Fruit fly (Drosophila melanogaster) whole organism, embryonic: ENCODE measurements around the gene CG13912.

Experiments used
- CG1024 ChIP-seq: fragments of 200-800 bp; sonication (Bioruptor generic); IDR thresholded peaks from 2 replicates; pipeline ENCODE4 v1.3.6; 2022; ENCODE audit warnings: missing biosample characterization, missing genetic modification characterization
- CG11696 ChIP-seq: fragments of 200-800 bp; sonication (Bioruptor generic); IDR thresholded peaks from 2 replicates; pipeline ENCODE4 v1.3.6; 2022; ENCODE audit warnings: missing biosample characterization, missing genetic modification characterization
- CG12299 ChIP-seq: fragments of 200-800 bp; sonication (Bioruptor generic); optimal IDR thresholded peaks from 2 replicates; lab custom pipeline; 2018; ENCODE audit warnings: missing biosample characterization, mild to moderate bottlenecking, missing genetic modification characterization
- CG12391 ChIP-seq: fragments of 200-800 bp; sonication (Bioruptor generic); optimal IDR thresholded peaks from 3 replicates; lab custom pipeline; 2018; ENCODE audit warnings: missing biosample characterization, mild to moderate bottlenecking, missing genetic modification characterization, moderate library complexity
- CG14667 ChIP-seq: fragments of 200-800 bp; sonication (Bioruptor generic); IDR thresholded peaks from 2 replicates; pipeline ENCODE4 v1.3.6; 2022; ENCODE audit warnings: missing biosample characterization, missing genetic modification characterization
- CG14965 ChIP-seq: fragments of 200-800 bp; sonication (Bioruptor generic); optimal IDR thresholded peaks from 2 replicates; lab custom pipeline; 2016; ENCODE audit warnings: missing biosample characterization, missing genetic modification characterization, borderline replicate concordance
- CG15011 ChIP-seq: fragments of 200-800 bp; sonication (Bioruptor generic); optimal IDR thresholded peaks from 3 replicates; lab custom pipeline; 2018; ENCODE audit warnings: missing biosample characterization, mild to moderate bottlenecking, missing genetic modification characterization
- CG16779 ChIP-seq: fragments of 200-800 bp; sonication (Bioruptor generic); IDR thresholded peaks from 2 replicates; pipeline ENCODE4 v1.3.6; 2022; ENCODE audit warnings: missing biosample characterization, missing genetic modification characterization
- CG17359 ChIP-seq: fragments of 200-800 bp; sonication (Bioruptor generic); optimal IDR thresholded peaks from 3 replicates; lab custom pipeline; 2018; ENCODE audit warnings: missing biosample characterization, mild to moderate bottlenecking, missing genetic modification characterization, moderate library complexity
- CG18011 ChIP-seq: fragments of 200-800 bp; sonication (Bioruptor generic); optimal IDR thresholded peaks from 2 replicates; lab custom pipeline; 2017; ENCODE audit warnings: missing biosample characterization, missing genetic modification characterization, mild to moderate bottlenecking, moderate library complexity, missing genotype
- CG18619 ChIP-seq: fragments of 200-800 bp; sonication (Bioruptor generic); optimal IDR thresholded peaks from 3 replicates; lab custom pipeline; 2017; ENCODE audit warnings: missing biosample characterization, mild to moderate bottlenecking, missing genetic modification characterization
- CG3163 ChIP-seq: fragments of 200-800 bp; sonication (Bioruptor generic); optimal IDR thresholded peaks from 3 replicates; lab custom pipeline; 2016; ENCODE audit warnings: missing biosample characterization, missing genetic modification characterization
- CG3838 ChIP-seq: fragments of 200-800 bp; sonication (Bioruptor generic); optimal IDR thresholded peaks from 3 replicates; lab custom pipeline; 2016; ENCODE audit warnings: missing biosample characterization, missing genetic modification characterization
- CG5180 ChIP-seq: fragments of 200-800 bp; sonication (Bioruptor generic); optimal IDR thresholded peaks from 3 replicates; lab custom pipeline; 2017; ENCODE audit warnings: missing biosample characterization, missing genetic modification characterization, mild to moderate bottlenecking, moderate library complexity, missing genetic modification reagents
- CG6175 ChIP-seq: fragments of 200-800 bp; sonication (Bioruptor generic); IDR thresholded peaks from 3 replicates; pipeline ENCODE4 v1.3.6; 2022; ENCODE audit warnings: missing biosample characterization, missing genetic modification characterization
- CG6683 ChIP-seq: fragments of 200-800 bp; sonication (Bioruptor generic); optimal IDR thresholded peaks from 2 replicates; lab custom pipeline; 2017; ENCODE audit warnings: missing biosample characterization, mild to moderate bottlenecking, missing genetic modification characterization, missing genetic modification reagents
- CG6791 ChIP-seq: fragments of 200-800 bp; sonication (Bioruptor generic); IDR thresholded peaks from 3 replicates; pipeline ENCODE4 v1.3.6; 2022; ENCODE audit warnings: missing biosample characterization, missing genetic modification characterization; ENCODE audit not compliant: partially characterized antibody
- CG7271 ChIP-seq: fragments of 200-800 bp; sonication (Bioruptor generic); optimal IDR thresholded peaks from 2 replicates; lab custom pipeline; 2018; ENCODE audit warnings: missing biosample characterization, mild to moderate bottlenecking, missing genetic modification characterization, moderate library complexity
- CG7556 ChIP-seq: fragments of 200-800 bp; sonication (Bioruptor generic); optimal IDR thresholded peaks from 2 replicates; lab custom pipeline; 2017; ENCODE audit warnings: missing biosample characterization, mild to moderate bottlenecking, missing genetic modification characterization
- CG7987 ChIP-seq: fragments of 200-800 bp; sonication (Bioruptor generic); optimal IDR thresholded peaks from 2 replicates; lab custom pipeline; 2018; ENCODE audit warnings: missing biosample characterization, mild to moderate bottlenecking, missing genetic modification characterization, moderate library complexity
- CG8765 ChIP-seq: fragments of 200-800 bp; sonication (Bioruptor generic); IDR thresholded peaks from 2 replicates; pipeline ENCODE4 v1.3.6; 2022; ENCODE audit warnings: missing biosample characterization, missing genetic modification characterization
- CG9215 ChIP-seq: fragments of 200-800 bp; sonication (Bioruptor generic); IDR thresholded peaks from 2 replicates; pipeline ENCODE4 v1.3.6; 2022; ENCODE audit warnings: missing biosample characterization, missing genetic modification characterization
- Chrac-16 ChIP-seq: fragments of 200-800 bp; sonication (Bioruptor generic); optimal IDR thresholded peaks from 3 replicates; lab custom pipeline; 2016; ENCODE audit warnings: missing biosample characterization, missing genetic modification characterization
- HmgD ChIP-seq: fragments of 200-800 bp; sonication (Bioruptor generic); optimal IDR thresholded peaks from 3 replicates; lab custom pipeline; 2016; ENCODE audit warnings: missing biosample characterization, missing genetic modification characterization
- Lpt ChIP-seq: fragments of >200 bp; optimal IDR thresholded peaks from 2 replicates; lab custom pipeline; 2018; ENCODE audit warnings: missing biosample characterization, missing genetic modification characterization
- MTF-1 ChIP-seq: fragments of 200-800 bp; sonication (Bioruptor generic); optimal IDR thresholded peaks from 2 replicates; lab custom pipeline; 2018; ENCODE audit warnings: missing biosample characterization, mild to moderate bottlenecking, missing genetic modification characterization, borderline replicate concordance
- Oaz ChIP-seq: fragments of 200-800 bp; sonication (Bioruptor generic); IDR thresholded peaks from 2 replicates; pipeline ENCODE4 v1.3.6; 2022; ENCODE audit warnings: missing biosample characterization, missing genetic modification characterization
- Xbp1 ChIP-seq: fragments of 200-800 bp; sonication (Bioruptor generic); optimal IDR thresholded peaks from 3 replicates; lab custom pipeline; 2016; ENCODE audit warnings: missing biosample characterization, mild to moderate bottlenecking, missing genetic modification characterization
- amos ChIP-seq: fragments of 200-800 bp; sonication (Bioruptor generic); IDR thresholded peaks from 2 replicates; pipeline ENCODE4 v1.3.6; 2022; ENCODE audit warnings: missing biosample characterization, missing genetic modification characterization; ENCODE audit not compliant: partially characterized antibody
- ara ChIP-seq: fragments of 200-800 bp; sonication (Bioruptor generic); IDR thresholded peaks from 2 replicates; pipeline ENCODE4 v1.3.6; 2022; ENCODE audit warnings: missing biosample characterization, missing genetic modification characterization
- chinmo ChIP-seq: fragments of 200-800 bp; sonication (Bioruptor generic); IDR thresholded peaks from 4 replicates; pipeline ENCODE4 v1.3.6; 2022; ENCODE audit warnings: missing biosample characterization, missing genetic modification characterization; ENCODE audit not compliant: partially characterized antibody
- crc ChIP-seq: fragments of 200-800 bp; sonication (Bioruptor generic); optimal IDR thresholded peaks from 2 replicates; lab custom pipeline; 2016; ENCODE audit warnings: missing biosample characterization, missing genetic modification characterization
- dm ChIP-seq: fragments of 200-800 bp; sonication (Bioruptor generic); optimal IDR thresholded peaks from 3 replicates; lab custom pipeline; 2016; ENCODE audit warnings: missing biosample characterization, missing genetic modification characterization
- dmrt11E ChIP-seq: fragments of 200-800 bp; sonication (Bioruptor generic); optimal IDR thresholded peaks from 3 replicates; lab custom pipeline; 2018; ENCODE audit warnings: missing biosample characterization, mild to moderate bottlenecking, missing genetic modification characterization, moderate library complexity
- eyg ChIP-seq: fragments of 200-800 bp; sonication (Bioruptor generic); optimal IDR thresholded peaks from 3 replicates; lab custom pipeline; 2016; ENCODE audit warnings: missing biosample characterization, missing genetic modification characterization
- fru ChIP-seq: fragments of >200 bp; optimal IDR thresholded peaks from 2 replicates; lab custom pipeline; 2017
- gcm2 ChIP-seq: fragments of 200-800 bp; sonication (Bioruptor generic); optimal IDR thresholded peaks from 2 replicates; lab custom pipeline; 2016; ENCODE audit warnings: missing biosample characterization, missing genetic modification characterization
- hbn ChIP-seq: fragments of 200-800 bp; sonication (Bioruptor generic); IDR thresholded peaks from 2 replicates; pipeline ENCODE4 v1.3.6; 2022; ENCODE audit warnings: missing biosample characterization, missing genetic modification characterization; ENCODE audit not compliant: partially characterized antibody
- jigr1 ChIP-seq: fragments of 200-800 bp; sonication (Bioruptor generic); IDR thresholded peaks from 3 replicates; pipeline ENCODE4 v1.3.6; 2022; ENCODE audit warnings: missing biosample characterization, missing genetic modification characterization
- ken ChIP-seq: fragments of 200-800 bp; sonication (Bioruptor generic); IDR thresholded peaks from 3 replicates; pipeline ENCODE4 v1.3.6; 2022; ENCODE audit warnings: missing biosample characterization, missing genetic modification characterization
- mam ChIP-seq: fragments of 200-800 bp; sonication (Bioruptor generic); optimal IDR thresholded peaks from 3 replicates; lab custom pipeline; 2016; ENCODE audit warnings: missing biosample characterization, missing genetic modification characterization
- nau ChIP-seq: fragments of 200-800 bp; sonication (Bioruptor generic); optimal IDR thresholded peaks from 3 replicates; lab custom pipeline; 2017; ENCODE audit warnings: missing biosample characterization, mild to moderate bottlenecking, missing genetic modification characterization, missing genetic modification reagents
- phol ChIP-seq: fragments of 200-800 bp; sonication (Bioruptor generic); optimal IDR thresholded peaks from 3 replicates; lab custom pipeline; 2018; ENCODE audit warnings: missing biosample characterization, mild to moderate bottlenecking, missing genetic modification characterization, moderate library complexity
- pum ChIP-seq: fragments of 200-800 bp; sonication (Bioruptor generic); optimal IDR thresholded peaks from 2 replicates; lab custom pipeline; 2016; ENCODE audit warnings: missing biosample characterization, missing genetic modification characterization
- sc ChIP-seq, 3 experiments: fragments of >200 bp in 2 of 3; fragments of 200-800 bp in 1 of 3; sonication (Bioruptor generic) in 1 of 3; optimal IDR thresholded peaks; 2 replicates in 2 of 3; 3 replicates in 1 of 3; lab custom pipeline; 2017; ENCODE audit warnings: mild to moderate bottlenecking in 1 of 3, missing biosample characterization in 1 of 3, missing genetic modification characterization in 1 of 3, missing genetic modification reagents in 1 of 3
- sim ChIP-seq: fragments of 200-800 bp; sonication (Bioruptor generic); IDR thresholded peaks from 2 replicates; pipeline ENCODE4 v1.3.6; 2022; ENCODE audit warnings: missing biosample characterization, missing genetic modification characterization
- slou ChIP-seq: fragments of 200-800 bp; sonication (Bioruptor generic); optimal IDR thresholded peaks from 3 replicates; lab custom pipeline; 2016; ENCODE audit warnings: missing biosample characterization, missing genetic modification characterization
- ssp ChIP-seq: fragments of 200-800 bp; sonication (Bioruptor generic); IDR thresholded peaks from 2 replicates; pipeline ENCODE4 v1.3.6; 2022; ENCODE audit warnings: missing biosample characterization, missing genetic modification characterization
- tin ChIP-seq: fragments of 200-800 bp; sonication (Bioruptor generic); optimal IDR thresholded peaks from 3 replicates; lab custom pipeline; 2016; ENCODE audit warnings: missing biosample characterization, missing genetic modification characterization
- unc-4 ChIP-seq: fragments of 200-800 bp; sonication (Bioruptor generic); IDR thresholded peaks from 2 replicates; pipeline ENCODE4 v1.3.6; 2022; ENCODE audit warnings: missing biosample characterization, missing genetic modification characterization; ENCODE audit not compliant: partially characterized antibody
- zfh1 ChIP-seq: fragments of 200-800 bp; sonication (Bioruptor generic); IDR thresholded peaks from 3 replicates; pipeline ENCODE4 v1.3.6; 2022; ENCODE audit warnings: missing biosample characterization, missing genetic modification characterization

CG13912 gene

dm6 chr3L:1177085-1177484 is 12.3 kb upstream of the CG13912 start, which contains the start of gene bab2 (continued):
- TF ChIP-seq dm (GFP tag; lab: Kevin White, UChicago) (no peak), Lpt (no peak), CG9215 (GFP tag; lab: Robert Waterston, UW) (no peak), Xbp1 (GFP tag; lab: Kevin White, UChicago) (no peak), CG7271 (tag; lab: Kevin White, UChicago) (no peak), CG7987 (GFP tag; lab: Kevin White, UChicago) (no peak), CG6791 (GFP tag; lab: Robert Waterston, UW) (no peak; the same call in 2 of the 3 replicates), HmgD (GFP tag; lab: Kevin White, UChicago) (peak; percentile 80), zfh1 (GFP tag; lab: Robert Waterston, UW) (0 out of 3 replicates have a peak, but pooled peaks have one; percentile 19), CG15011 (GFP tag; lab: Kevin White, UChicago) (no peak), CG14965 (no peak), phol (tag; lab: Kevin White, UChicago) (no peak), CG6683 (no peak), gcm2 (no peak), Oaz (no peak), CG18619 (GFP tag; lab: Kevin White, UChicago) (no peak), CG18011 (GFP tag; lab: Kevin White, UChicago) (no peak), dmrt11E (tag; lab: Kevin White, UChicago) (no peak), sc (optimal IDR thresholded peaks at IDR 0.05; lab: Kevin White, UChicago) (no peak), sc (GFP tag; optimal IDR thresholded peaks at IDR 0.05; lab: Kevin White, UChicago) (no peak), Chrac-16 (GFP tag; lab: Kevin White, UChicago) (no peak), CG7556 (GFP tag; lab: Kevin White, UChicago) (no peak), chinmo (GFP tag; lab: Robert Waterston, UW) (peak; percentile 92), MTF-1 (peak; percentile 32), sim (GFP tag; lab: Robert Waterston, UW) (0 out of 2 replicates have a peak, but pooled peaks have one; percentile 9), CG5180 (GFP tag; lab: Kevin White, UChicago) (peak; percentile 54), hbn (GFP tag; lab: Robert Waterston, UW) (peak; percentile 17; the same call in 1 of the 2 replicates), crc (GFP tag; lab: Kevin White, UChicago) (no peak), CG12391 (tag; lab: Kevin White, UChicago) (no peak), jigr1 (GFP tag; lab: Robert Waterston, UW) (no peak), CG6175 (GFP tag; lab: Robert Waterston, UW) (no peak), CG16779 (GFP tag; lab: Robert Waterston, UW) (no peak), CG3838 (peak; percentile 73), CG17359 (tag; lab: Kevin White, UChicago) (peak; percentile 13), CG12299 (tag; lab: Kevin White, UChicago) (no peak), fru (lab: Kevin White, UChicago) (no peak), amos (peak; percentile 43; the same call in 1 of the 2 replicates), CG3163 (peak; percentile 95), nau (no peak), mam (GFP tag; lab: Kevin White, UChicago) (no peak), tin (GFP tag; lab: Kevin White, UChicago) (no peak), CG8765 (GFP tag; lab: Robert Waterston, UW) (no peak), ara (GFP tag; lab: Robert Waterston, UW) (no peak), ken (GFP tag; lab: Robert Waterston, UW) (no peak), CG11696 (no peak), eyg (GFP tag; lab: Kevin White, UChicago) (no peak), CG1024 (GFP tag; lab: Robert Waterston, UW) (no peak), pum (GFP tag; lab: Kevin White, UChicago) (no peak), CG14667 (no peak), slou (GFP tag; lab: Kevin White, UChicago) (no peak), unc-4 (GFP tag; lab: Robert Waterston, UW) (no peak), ssp (GFP tag; lab: Robert Waterston, UW) (no peak)
